Worm (Caenorhabditis elegans): ENCODE data around the gene C14A4.12.

The C14A4.12 gene

ce11 chrII:10607238-10607961 lies 5.4 kb upstream of the C14A4.12 start, which contains the start of gene ccm-3:
ccm-3 (minus strand) TSS chrII:10607275.
- TF ChIP-seq sea-1 (GFP tag; conservative IDR thresholded peaks at IDR 0.05) (no peak), tbx-11 (GFP tag; IDR thresholded peaks at IDR 0.05) (no peak), ceh-13 (GFP tag; optimal IDR thresholded peaks at IDR 0.05) (no peak)

- no peak for TF ChIP-seq aly-1 (tag; optimal IDR thresholded peaks at IDR 0.05)
- TF ChIP-seq hnd-1 (tag; optimal IDR thresholded peaks at IDR 0.05): no peak
- TF ChIP-seq ets-7 (tag; optimal IDR thresholded peaks at IDR 0.05): no peak
- TF ChIP-seq sea-1 (GFP tag; conservative IDR thresholded peaks at IDR 0.05): no peak
These were observed 4.0 kb upstream of the C14A4.12 start for ce11 chrII:10608821-10609220.

- TF ChIP-seq hmbx-1 (tag; optimal IDR thresholded peaks at IDR 0.05) (no peak), tbx-37 (GFP tag; conservative IDR thresholded peaks at IDR 0.05) (no peak), ceh-13 (GFP tag; optimal IDR thresholded peaks at IDR 0.05) (no peak), hmg-4 (GFP tag; optimal IDR thresholded peaks at IDR 0.05) (no peak), flt-1 (GFP tag; IDR thresholded peaks at IDR 0.05) (no peak), ets-7 (tag; optimal IDR thresholded peaks at IDR 0.05) (no peak), F13C5.2 (tag; optimal IDR thresholded peaks at IDR 0.05) (no peak), B0310.2 (tag; optimal IDR thresholded peaks at IDR 0.05) (no peak), pes-1 (GFP tag; IDR thresholded peaks at IDR 0.05) (no peak), tbx-11 (GFP tag; IDR thresholded peaks at IDR 0.05) (no peak), ama-1 (optimal IDR thresholded peaks at IDR 0.05) (no peak), scrt-1 (GFP tag; IDR thresholded peaks at IDR 0.05) (no peak), tra-4 (tag; optimal IDR thresholded peaks at IDR 0.05) (no peak), sea-1 (GFP tag; conservative IDR thresholded peaks at IDR 0.05) (no peak), aly-1 (tag; optimal IDR thresholded peaks at IDR 0.05) (no peak), hnd-1 (tag; optimal IDR thresholded peaks at IDR 0.05) (no peak), ceh-36 (tag; optimal IDR thresholded peaks at IDR 0.05) (no peak)
These were observed 5.3 kb downstream of the C14A4.12 start, which contains the start of gene C14A4.13 for ce11 chrII:10618157-10618556. C14A4.13 (plus strand) TSS chrII:10618457.

ce11 chrII:10621965-10622364 lies 9.1 kb downstream of the C14A4.12 start, which contains the start of gene cutl-9:
cutl-9 (plus strand) TSS chrII:10622265.
- TF ChIP-seq tbx-11 (GFP tag; IDR thresholded peaks at IDR 0.05) (no peak), hmbx-1 (tag; optimal IDR thresholded peaks at IDR 0.05) (no peak), ceh-13 (GFP tag; optimal IDR thresholded peaks at IDR 0.05) (no peak), hnd-1 (tag; optimal IDR thresholded peaks at IDR 0.05) (no peak)

ce11 chrII:10627086-10627485 lies 14.2 kb downstream of the C14A4.12 start:
- no peak for TF ChIP-seq hnd-1 (tag; optimal IDR thresholded peaks at IDR 0.05)
- no peak for TF ChIP-seq tbx-11 (GFP tag; IDR thresholded peaks at IDR 0.05)
- TF ChIP-seq tbx-37 (GFP tag; conservative IDR thresholded peaks at IDR 0.05): no peak
- no peak for TF ChIP-seq sea-1 (GFP tag; conservative IDR thresholded peaks at IDR 0.05)
- no peak for TF ChIP-seq hmg-4 (GFP tag; optimal IDR thresholded peaks at IDR 0.05)
- no peak for TF ChIP-seq tra-4 (tag; optimal IDR thresholded peaks at IDR 0.05)
- TF ChIP-seq hmbx-1 (tag; optimal IDR thresholded peaks at IDR 0.05): no peak
- TF ChIP-seq B0310.2 (tag; optimal IDR thresholded peaks at IDR 0.05): no peak
- TF ChIP-seq aly-1 (tag; optimal IDR thresholded peaks at IDR 0.05): no peak

- TF ChIP-seq flt-1 (GFP tag; IDR thresholded peaks at IDR 0.05): no peak
- TF ChIP-seq B0310.2 (tag; optimal IDR thresholded peaks at IDR 0.05): no peak
- TF ChIP-seq hnd-1 (tag; optimal IDR thresholded peaks at IDR 0.05): no peak
- TF ChIP-seq hmg-4 (GFP tag; optimal IDR thresholded peaks at IDR 0.05): no peak
- no peak for TF ChIP-seq tbx-37 (GFP tag; conservative IDR thresholded peaks at IDR 0.05)
- TF ChIP-seq ceh-13 (GFP tag; optimal IDR thresholded peaks at IDR 0.05): no peak
These were observed 15.1 kb downstream of the C14A4.12 start, which contains the start of gene M28.8 for ce11 chrII:10627963-10628362. M28.8 (plus strand) TSS chrII:10628263.

ce11 chrII:10630944-10631343 lies 18.1 kb downstream of the C14A4.12 start:
- no peak for TF ChIP-seq tbx-37 (GFP tag; conservative IDR thresholded peaks at IDR 0.05)
- TF ChIP-seq F13C5.2 (tag; optimal IDR thresholded peaks at IDR 0.05): no peak
- TF ChIP-seq aly-1 (tag; optimal IDR thresholded peaks at IDR 0.05): no peak
- no peak for TF ChIP-seq hmbx-1 (tag; optimal IDR thresholded peaks at IDR 0.05)
- TF ChIP-seq scrt-1 (GFP tag; IDR thresholded peaks at IDR 0.05): no peak
- no peak for TF ChIP-seq hnd-1 (tag; optimal IDR thresholded peaks at IDR 0.05)
- TF ChIP-seq ceh-36 (tag; optimal IDR thresholded peaks at IDR 0.05): no peak
- TF ChIP-seq tbx-11 (GFP tag; IDR thresholded peaks at IDR 0.05): no peak
- TF ChIP-seq pes-1 (GFP tag; IDR thresholded peaks at IDR 0.05): no peak
- TF ChIP-seq ceh-13 (GFP tag; optimal IDR thresholded peaks at IDR 0.05): no peak
- TF ChIP-seq sea-1 (GFP tag; conservative IDR thresholded peaks at IDR 0.05): no peak
- no peak for TF ChIP-seq tra-4 (tag; optimal IDR thresholded peaks at IDR 0.05)
- no peak for TF ChIP-seq flt-1 (GFP tag; IDR thresholded peaks at IDR 0.05)
- TF ChIP-seq ets-7 (tag; optimal IDR thresholded peaks at IDR 0.05): no peak
- TF ChIP-seq ama-1 (optimal IDR thresholded peaks at IDR 0.05): no peak

- no peak for TF ChIP-seq hnd-1 (tag; optimal IDR thresholded peaks at IDR 0.05)
- TF ChIP-seq hmbx-1 (tag; optimal IDR thresholded peaks at IDR 0.05): no peak
- TF ChIP-seq aly-1 (tag; optimal IDR thresholded peaks at IDR 0.05): no peak
- no peak for TF ChIP-seq tra-4 (tag; optimal IDR thresholded peaks at IDR 0.05)
- TF ChIP-seq ets-7 (tag; optimal IDR thresholded peaks at IDR 0.05): no peak
- no peak for TF ChIP-seq pes-1 (GFP tag; IDR thresholded peaks at IDR 0.05)
- TF ChIP-seq flt-1 (GFP tag; IDR thresholded peaks at IDR 0.05): no peak
- no peak for TF ChIP-seq tbx-37 (GFP tag; conservative IDR thresholded peaks at IDR 0.05)
- no peak for TF ChIP-seq F13C5.2 (tag; optimal IDR thresholded peaks at IDR 0.05)
- TF ChIP-seq hmg-4 (GFP tag; optimal IDR thresholded peaks at IDR 0.05): no peak
- TF ChIP-seq scrt-1 (GFP tag; IDR thresholded peaks at IDR 0.05): no peak
- TF ChIP-seq sea-1 (GFP tag; conservative IDR thresholded peaks at IDR 0.05): no peak
- TF ChIP-seq tbx-11 (GFP tag; IDR thresholded peaks at IDR 0.05): no peak
- no peak for TF ChIP-seq B0310.2 (tag; optimal IDR thresholded peaks at IDR 0.05)
- TF ChIP-seq ceh-13 (GFP tag; optimal IDR thresholded peaks at IDR 0.05): no peak
- no peak for TF ChIP-seq ceh-36 (tag; optimal IDR thresholded peaks at IDR 0.05)
These were observed 26.3 kb downstream of the C14A4.12 start, which contains the start of gene M28.9 for ce11 chrII:10639110-10639509. M28.9 (plus strand) TSS chrII:10639410.

Data from whole organism, early embryonic.